5 fruit fly cellular contexts compared by ENCODE assay signal in the genomic region with DNA sequence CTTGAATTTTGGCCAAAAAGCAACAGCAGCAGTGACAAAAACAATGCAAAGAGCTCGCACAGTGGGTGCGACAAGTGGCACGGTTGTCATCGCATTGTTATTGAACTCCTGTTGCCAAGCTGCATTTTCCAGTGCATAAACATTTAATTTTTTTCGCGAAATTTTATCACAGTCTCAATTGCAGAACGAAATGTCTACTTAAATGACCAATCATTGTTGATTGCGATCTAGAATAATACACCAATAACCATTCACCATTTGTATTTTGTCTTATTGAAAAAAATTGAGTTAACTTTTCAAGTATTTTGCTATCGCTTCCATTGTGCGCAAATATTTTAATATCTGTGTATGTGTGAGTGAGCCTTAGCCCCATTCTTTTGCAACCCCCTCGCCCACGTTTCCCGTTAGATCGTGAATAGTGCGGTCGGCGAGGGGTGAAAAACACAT.
TF ChIP-seq lines count a peak whose summit lies in the region.

No protein-coding gene starts in this region.

- no peak for TF ChIP-seq CTCF in whole organism, embryonic (GFP tag; optimal IDR thresholded peaks at IDR 0.05; lab: Kevin White, UChicago)

TF ChIP-seq in whole organism, adult, 20 proteins besides CTCF, POLR2A, EP300 and RAD21:
- TF ChIP-seq cic (GFP tag; optimal IDR thresholded peaks at IDR 0.05; lab: Kevin White, UChicago) (no peak), kay (GFP tag; lab: Kevin White, UChicago; ENCODE audit: borderline replicate concordance) (peak; percentile 46), cnc (optimal IDR thresholded peaks at IDR 0.05; lab: Kevin White, UChicago) (no peak), tj (GFP tag; optimal IDR thresholded peaks at IDR 0.05; lab: Kevin White, UChicago) (no peak), pad (GFP tag; optimal IDR thresholded peaks at IDR 0.05; lab: Kevin White, UChicago) (peak; percentile 65), Clk (GFP tag; optimal IDR thresholded peaks at IDR 0.05; lab: Kevin White, UChicago) (no peak), Crg-1 (GFP tag; optimal IDR thresholded peaks at IDR 0.05; lab: Kevin White, UChicago) (no peak), CG7101 (tag; optimal IDR thresholded peaks at IDR 0.05; lab: Kevin White, UChicago) (peak; percentile 29), CG14711 (tag; optimal IDR thresholded peaks at IDR 0.05; lab: Kevin White, UChicago) (no peak)

TF ChIP-seq in whole organism, embryonic, 481 proteins besides CTCF, POLR2A, EP300 and RAD21 (continues in another document):
- TF ChIP-seq D19B (GFP tag; optimal IDR thresholded peaks at IDR 0.05; lab: Kevin White, UChicago) (peak; percentile 14), Doc3 (GFP tag; IDR thresholded peaks at IDR 0.05; lab: Robert Waterston, UW; ENCODE audit: partially characterized antibody) (no peak), ssp (GFP tag; IDR thresholded peaks at IDR 0.05; lab: Robert Waterston, UW) (no peak), hkb (optimal IDR thresholded peaks at IDR 0.05; lab: Kevin White, UChicago) (no peak), hkb (GFP tag; IDR thresholded peaks at IDR 0.05; lab: Robert Waterston, UW) (no peak), CG10979 (tag; optimal IDR thresholded peaks at IDR 0.05; lab: Kevin White, UChicago) (no peak), CG31224 (GFP tag; IDR thresholded peaks at IDR 0.05; lab: Robert Waterston, UW) (peak; percentile 11; the same call in 1 of the 2 replicates), grn (GFP tag; optimal IDR thresholded peaks at IDR 0.05; lab: Kevin White, UChicago) (no peak), Ravus (GFP tag; IDR thresholded peaks at IDR 0.05; lab: Robert Waterston, UW) (no peak), CG8944 (GFP tag; optimal IDR thresholded peaks at IDR 0.05; lab: Kevin White, UChicago) (no peak), ara (GFP tag; IDR thresholded peaks at IDR 0.05; lab: Robert Waterston, UW) (no peak), CG10209 (GFP tag; optimal IDR thresholded peaks at IDR 0.05; lab: Kevin White, UChicago) (no peak), sim (GFP tag; IDR thresholded peaks at IDR 0.05; lab: Robert Waterston, UW) (no peak), CG8924 (tag; optimal IDR thresholded peaks at IDR 0.05; lab: Kevin White, UChicago) (no peak), CG15269 (tag; optimal IDR thresholded peaks at IDR 0.05; lab: Kevin White, UChicago) (no peak), CG7786 (GFP tag; optimal IDR thresholded peaks at IDR 0.05; lab: Kevin White, UChicago) (peak; percentile 56), nerfin-1 (tag; optimal IDR thresholded peaks at IDR 0.05; lab: Kevin White, UChicago) (peak; percentile 21), CG7839 (tag; optimal IDR thresholded peaks at IDR 0.05; lab: Kevin White, UChicago) (no peak), Ada2b (GFP tag; IDR thresholded peaks at IDR 0.05; lab: Robert Waterston, UW) (no peak), HmgZ (tag; optimal IDR thresholded peaks at IDR 0.05; lab: Kevin White, UChicago) (no peak)

TF ChIP-seq in whole organism, prepupa, 60 proteins besides CTCF, POLR2A, EP300 and RAD21 (continues in another document):
- TF ChIP-seq CG3919 (GFP tag; optimal IDR thresholded peaks at IDR 0.05; lab: Kevin White, UChicago): no peak
- TF ChIP-seq Sox14 (GFP tag; optimal IDR thresholded peaks at IDR 0.05; lab: Kevin White, UChicago): peak; percentile 0
- no peak for TF ChIP-seq CG10669 (GFP tag; optimal IDR thresholded peaks at IDR 0.05; lab: Kevin White, UChicago)
- no peak for TF ChIP-seq CG7368 (GFP tag; optimal IDR thresholded peaks at IDR 0.05; lab: Kevin White, UChicago)
- no peak; the same call in 1 of the 2 replicates for TF ChIP-seq Gug (GFP tag; IDR thresholded peaks at IDR 0.05; lab: Robert Waterston, UW)
- no peak for TF ChIP-seq fd59A (GFP tag; optimal IDR thresholded peaks at IDR 0.05; lab: Kevin White, UChicago)
- no peak for TF ChIP-seq net (GFP tag; optimal IDR thresholded peaks at IDR 0.05; lab: Kevin White, UChicago)
- TF ChIP-seq esn (GFP tag; optimal IDR thresholded peaks at IDR 0.05; lab: Kevin White, UChicago): peak; percentile 10
- no peak for TF ChIP-seq Blimp-1 (GFP tag; optimal IDR thresholded peaks at IDR 0.05; lab: Kevin White, UChicago)
- TF ChIP-seq fd85E (GFP tag; optimal IDR thresholded peaks at IDR 0.05; lab: Kevin White, UChicago): no peak
- no peak for TF ChIP-seq achi (GFP tag; optimal IDR thresholded peaks at IDR 0.05; lab: Kevin White, UChicago)
- peak; percentile 14 for TF ChIP-seq CG4318 (GFP tag; optimal IDR thresholded peaks at IDR 0.05; lab: Kevin White, UChicago)
- no peak for TF ChIP-seq CG6276 (GFP tag; optimal IDR thresholded peaks at IDR 0.05; lab: Kevin White, UChicago)
- peak; percentile 41 for TF ChIP-seq OdsH (GFP tag; optimal IDR thresholded peaks at IDR 0.05; lab: Kevin White, UChicago)
- no peak for TF ChIP-seq vri (GFP tag; optimal IDR thresholded peaks at IDR 0.05; lab: Kevin White, UChicago)
- peak; percentile 23; the same call in 1 of the 2 replicates for TF ChIP-seq CG11294 (GFP tag; IDR thresholded peaks at IDR 0.05; lab: Robert Waterston, UW)
- peak; percentile 19 for TF ChIP-seq dac (GFP tag; optimal IDR thresholded peaks at IDR 0.05; lab: Kevin White, UChicago)
- TF ChIP-seq CG11762 (GFP tag; optimal IDR thresholded peaks at IDR 0.05; lab: Kevin White, UChicago; ENCODE audit: insufficient read depth): no peak
- no peak for TF ChIP-seq Met (GFP tag; optimal IDR thresholded peaks at IDR 0.05; lab: Kevin White, UChicago)
- TF ChIP-seq Sox15 (GFP tag; optimal IDR thresholded peaks at IDR 0.05; lab: Kevin White, UChicago): no peak

TF ChIP-seq in whole organism, pupa, 21 proteins besides CTCF, POLR2A, EP300 and RAD21:
- TF ChIP-seq CG13204 (GFP tag; optimal IDR thresholded peaks at IDR 0.05; lab: Kevin White, UChicago) (no peak), CG15710 (tag; optimal IDR thresholded peaks at IDR 0.05; lab: Kevin White, UChicago) (no peak), rn (GFP tag; IDR thresholded peaks at IDR 0.05; lab: Robert Waterston, UW) (0 out of 2 replicates have a peak, but pooled peaks have one; percentile 4), CG9948 (tag; optimal IDR thresholded peaks at IDR 0.05; lab: Kevin White, UChicago) (peak; percentile 8), fd96Ca (GFP tag; IDR thresholded peaks at IDR 0.05; lab: Robert Waterston, UW) (peak; percentile 76), Snoo (tag; optimal IDR thresholded peaks at IDR 0.05; lab: Kevin White, UChicago) (no peak), Ets98B (GFP tag; IDR thresholded peaks at IDR 0.05; lab: Robert Waterston, UW) (peak; percentile 15; the same call in 1 of the 2 replicates), CG32121 (GFP tag; IDR thresholded peaks at IDR 0.05; lab: Robert Waterston, UW) (peak; percentile 56; the same call in 1 of the 2 replicates)

TF ChIP-seq in whole organism, wandering third instar larva, 38 proteins besides CTCF, POLR2A, EP300 and RAD21:
- TF ChIP-seq N (GFP tag; optimal IDR thresholded peaks at IDR 0.05; lab: Kevin White, UChicago) (no peak), Myc (optimal IDR thresholded peaks at IDR 0.05; lab: Kevin White, UChicago) (no peak), ey (GFP tag; optimal IDR thresholded peaks at IDR 0.05; lab: Kevin White, UChicago) (peak; percentile 12), foxo (GFP tag; optimal IDR thresholded peaks at IDR 0.05; lab: Kevin White, UChicago) (peak in 1 of 2 experiments; percentile 51)
